Worm (Caenorhabditis elegans): ENCODE measurements around the gene srh-169.

The srh-169 gene

ce11 chrV:4010170-4010569 lies 37.5 kb upstream of the srh-169 start, which contains the start of gene srh-4:
srh-4 (plus strand) TSS chrV:4010470.
- TF ChIP-seq fkh-6 (tag; optimal IDR thresholded peaks at IDR 0.05) (no peak), tbx-2 (tag; optimal IDR thresholded peaks at IDR 0.05) (no peak), ttx-3 (tag; optimal IDR thresholded peaks at IDR 0.05) (no peak), pha-2 (tag; optimal IDR thresholded peaks at IDR 0.05) (no peak), pqm-1 (tag; optimal IDR thresholded peaks at IDR 0.05) (no peak), unc-86 (tag; optimal IDR thresholded peaks at IDR 0.05) (no peak), ref-2 (tag; optimal IDR thresholded peaks at IDR 0.05) (no peak), ceh-24 (tag; optimal IDR thresholded peaks at IDR 0.05) (no peak), ceh-45 (GFP tag; IDR thresholded peaks at IDR 0.05) (no peak), zip-5 (tag; optimal IDR thresholded peaks at IDR 0.05) (no peak), ceh-6 (GFP tag; optimal IDR thresholded peaks at IDR 0.05) (no peak), ceh-34 (tag; optimal IDR thresholded peaks at IDR 0.05) (no peak), sox-2 (GFP tag; IDR thresholded peaks at IDR 0.05) (no peak), sox-4 (tag; optimal IDR thresholded peaks at IDR 0.05) (no peak), ceh-30 (tag; optimal IDR thresholded peaks at IDR 0.05) (no peak), fkh-10 (GFP tag; optimal IDR thresholded peaks at IDR 0.05) (no peak)

DNA sequence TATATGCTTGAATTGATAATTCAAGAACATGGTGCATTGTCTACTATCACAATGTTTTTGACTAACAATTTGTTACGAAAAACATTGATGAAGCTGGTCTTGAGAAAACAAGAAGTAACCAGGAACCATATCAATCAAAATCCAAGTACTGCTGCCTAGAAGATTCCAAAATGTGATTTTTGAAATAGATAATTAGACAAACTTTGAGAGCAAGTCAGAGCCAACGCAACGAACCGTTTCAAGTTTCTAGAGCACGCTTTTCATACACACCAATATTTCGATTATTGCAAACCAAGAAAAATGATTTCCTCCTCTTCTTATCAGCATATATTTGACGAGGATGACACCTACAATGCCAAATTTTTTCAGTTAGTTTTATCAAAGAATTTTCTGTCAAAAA lies 30.9 kb upstream of the srh-169 start, which contains the start of gene srw-89:
Gene srw-89, plus strand, starts transcription at position 301 of the 400 bp plus-strand sequence.
- TF ChIP-seq ztf-16 (tag; optimal IDR thresholded peaks at IDR 0.05) = no peak
- TF ChIP-seq fkh-6 (tag; optimal IDR thresholded peaks at IDR 0.05) = no peak
- no peak for TF ChIP-seq fkh-10 (GFP tag; optimal IDR thresholded peaks at IDR 0.05)
- TF ChIP-seq unc-3 (GFP tag; conservative IDR thresholded peaks at IDR 0.05) = no peak
- TF ChIP-seq unc-3 (tag; optimal IDR thresholded peaks at IDR 0.05) = no peak
- TF ChIP-seq npax-4 (tag; optimal IDR thresholded peaks at IDR 0.05) = no peak
- TF ChIP-seq pqm-1 (tag; optimal IDR thresholded peaks at IDR 0.05) = no peak
- no peak for TF ChIP-seq ttx-3 (tag; optimal IDR thresholded peaks at IDR 0.05)
- TF ChIP-seq ceh-48 (tag; optimal IDR thresholded peaks at IDR 0.05) = no peak
- TF ChIP-seq sox-2 (GFP tag; IDR thresholded peaks at IDR 0.05) = no peak
- no peak for TF ChIP-seq unc-86 (tag; optimal IDR thresholded peaks at IDR 0.05)
- TF ChIP-seq ceh-24 (tag; optimal IDR thresholded peaks at IDR 0.05) = no peak
- no peak for TF ChIP-seq hlh-6 (tag; optimal IDR thresholded peaks at IDR 0.05)
- no peak for TF ChIP-seq ceh-6 (GFP tag; optimal IDR thresholded peaks at IDR 0.05)
- TF ChIP-seq pat-9 (tag; optimal IDR thresholded peaks at IDR 0.05) = no peak
- no peak for TF ChIP-seq ceh-22 (tag; optimal IDR thresholded peaks at IDR 0.05)
- no peak for TF ChIP-seq ceh-9 (tag; optimal IDR thresholded peaks at IDR 0.05)
- no peak for TF ChIP-seq pax-1 (tag; optimal IDR thresholded peaks at IDR 0.05)
- no peak for TF ChIP-seq ceh-45 (GFP tag; IDR thresholded peaks at IDR 0.05)
- TF ChIP-seq ahr-1 (tag; optimal IDR thresholded peaks at IDR 0.05) = no peak
- TF ChIP-seq Y22D7AL.16 (tag; optimal IDR thresholded peaks at IDR 0.05) = no peak

DNA sequence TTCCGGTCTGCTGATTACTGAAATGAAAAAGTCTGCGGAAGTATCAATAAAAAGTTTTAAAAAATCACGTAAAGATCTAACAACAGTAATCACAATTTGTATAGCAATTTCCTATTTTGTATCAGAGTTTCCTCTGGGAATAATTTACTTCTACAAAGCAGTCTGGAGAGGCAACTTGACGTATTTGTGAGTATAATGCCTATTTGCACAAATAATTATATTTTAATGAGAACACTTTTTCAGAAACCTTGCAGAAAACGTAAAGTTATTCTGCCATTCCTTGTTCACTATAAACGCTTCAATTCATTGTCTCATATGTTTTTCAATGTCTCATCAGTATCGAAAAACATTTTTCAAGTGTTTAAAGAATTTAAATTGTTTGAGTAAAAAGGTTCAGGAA lies 29.1 kb upstream of the srh-169 start:
- TF ChIP-seq ets-4 (tag; optimal IDR thresholded peaks at IDR 0.05) (no peak), unc-86 (tag; optimal IDR thresholded peaks at IDR 0.05) (no peak)

ce11 chrV:4019188-4019587 lies 28.5 kb upstream of the srh-169 start, which contains the start of gene K09D9.3:
K09D9.3 (plus strand) TSS chrV:4019488.
- TF ChIP-seq mec-3 (tag; optimal IDR thresholded peaks at IDR 0.05; ENCODE audit: borderline replicate concordance) (no peak), ttx-3 (tag; optimal IDR thresholded peaks at IDR 0.05) (no peak), fax-1 (tag; optimal IDR thresholded peaks at IDR 0.05) (no peak), ceh-22 (tag; optimal IDR thresholded peaks at IDR 0.05) (no peak)

- TF ChIP-seq ceh-45 (GFP tag; IDR thresholded peaks at IDR 0.05) (no peak), hlh-8 (tag; optimal IDR thresholded peaks at IDR 0.05) (no peak), che-1 (tag; optimal IDR thresholded peaks at IDR 0.05) (no peak), sox-4 (tag; optimal IDR thresholded peaks at IDR 0.05) (no peak), pat-9 (tag; optimal IDR thresholded peaks at IDR 0.05) (no peak)
These were observed 25.9 kb upstream of the srh-169 start, which contains the start of gene K09D9.14 for ce11 chrV:4021776-4022175. K09D9.14 (minus strand) TSS chrV:4021876.

DNA sequence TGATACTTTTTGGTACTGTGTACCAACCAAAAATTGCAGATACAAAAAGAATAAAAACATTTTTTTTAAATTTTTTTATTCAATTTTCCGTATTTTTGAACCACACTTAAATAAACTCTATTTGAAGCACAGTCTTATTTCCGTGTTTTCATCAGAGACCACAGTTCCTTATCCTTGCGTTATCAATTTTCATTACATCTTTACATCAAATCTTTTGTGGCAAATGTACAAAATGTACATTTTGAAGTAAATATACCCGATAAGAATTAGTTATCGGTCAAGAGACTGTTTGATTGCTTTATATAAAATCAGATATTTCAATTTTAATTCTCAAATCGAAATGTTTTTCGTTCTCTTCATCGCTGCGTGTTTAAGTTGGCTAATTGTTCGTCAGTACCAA lies 25.3 kb upstream of the srh-169 start, which contains the start of gene cyp-35A3:
Gene cyp-35A3, plus strand, starts transcription at position 301 of the 400 bp plus-strand sequence.
- TF ChIP-seq zip-5 (tag; optimal IDR thresholded peaks at IDR 0.05) (no peak), elt-4 (tag; optimal IDR thresholded peaks at IDR 0.05) (no peak), ceh-30 (tag; optimal IDR thresholded peaks at IDR 0.05) (no peak), odd-2 (tag; optimal IDR thresholded peaks at IDR 0.05) (no peak), ref-2 (tag; optimal IDR thresholded peaks at IDR 0.05) (no peak), fkh-10 (GFP tag; optimal IDR thresholded peaks at IDR 0.05) (no peak), nfya-1 (tag; optimal IDR thresholded peaks at IDR 0.05) (no peak), ceh-19 (GFP tag; optimal IDR thresholded peaks at IDR 0.05) (no peak), dve-1 (tag; optimal IDR thresholded peaks at IDR 0.05) (no peak)

Data from whole organism, late embryonic.